Worm (Caenorhabditis elegans): ENCODE results near the gene fask-1.

Gene fask-1

ce11 chrIV:13110876-13111275, 10.4 kb downstream of the fask-1 start:
- TF ChIP-seq mdl-1 (tag; optimal IDR thresholded peaks at IDR 0.05) (peak in 1 of 2 experiments; percentile 30), lin-39 (tag; optimal IDR thresholded peaks at IDR 0.05) (no peak), hlh-30 (tag; optimal IDR thresholded peaks at IDR 0.05; ENCODE audit: insufficient read depth) (peak; percentile 9), nhr-28 (tag; optimal IDR thresholded peaks at IDR 0.05) (peak; percentile 56), zip-11 (GFP tag; IDR thresholded peaks at IDR 0.05) (no peak), rbr-2 (tag; optimal IDR thresholded peaks at IDR 0.05) (no peak), hlh-11 (tag; optimal IDR thresholded peaks at IDR 0.05) (peak; percentile 9), F26F4.8 (GFP tag; conservative IDR thresholded peaks at IDR 0.05) (no peak), pha-4 (GFP tag; IDR thresholded peaks at IDR 0.05) (no peak), pha-4 (tag; optimal IDR thresholded peaks at IDR 0.05) (no peak)

ce11 chrIV:13112982-13113381, 12.5 kb downstream of the fask-1 start, which contains the start of gene best-2:
TSS of gene best-2 (minus strand) at chrIV:13113082.
- TF ChIP-seq nhr-11 (tag; optimal IDR thresholded peaks at IDR 0.05) = no peak
- no peak for TF ChIP-seq vab-7 (GFP tag; IDR thresholded peaks at IDR 0.05)
- TF ChIP-seq unc-62 (GFP tag; optimal IDR thresholded peaks at IDR 0.05 in 1 of 2) = no peak
- TF ChIP-seq unc-62 (tag; optimal IDR thresholded peaks at IDR 0.05) = no peak
- no peak for TF ChIP-seq nhr-102 (tag; optimal IDR thresholded peaks at IDR 0.05)
- no peak for TF ChIP-seq D1046.2 (GFP tag; IDR thresholded peaks at IDR 0.05)
- TF ChIP-seq ceh-20 (GFP tag; IDR thresholded peaks at IDR 0.05) = no peak
- no peak for TF ChIP-seq zfp-3 (GFP tag; conservative IDR thresholded peaks at IDR 0.05)
- TF ChIP-seq ceh-44 (GFP tag; IDR thresholded peaks at IDR 0.05) = no peak
- TF ChIP-seq daf-12 (tag; optimal IDR thresholded peaks at IDR 0.05) = no peak
- no peak for TF ChIP-seq zag-1 (tag; optimal IDR thresholded peaks at IDR 0.05)
- no peak for TF ChIP-seq madf-5 (GFP tag; IDR thresholded peaks at IDR 0.05)
- no peak for TF ChIP-seq cey-2 (tag; optimal IDR thresholded peaks at IDR 0.05; ENCODE audit: borderline replicate concordance, insufficient read depth)
- TF ChIP-seq aha-1 (tag) = no peak

DNA sequence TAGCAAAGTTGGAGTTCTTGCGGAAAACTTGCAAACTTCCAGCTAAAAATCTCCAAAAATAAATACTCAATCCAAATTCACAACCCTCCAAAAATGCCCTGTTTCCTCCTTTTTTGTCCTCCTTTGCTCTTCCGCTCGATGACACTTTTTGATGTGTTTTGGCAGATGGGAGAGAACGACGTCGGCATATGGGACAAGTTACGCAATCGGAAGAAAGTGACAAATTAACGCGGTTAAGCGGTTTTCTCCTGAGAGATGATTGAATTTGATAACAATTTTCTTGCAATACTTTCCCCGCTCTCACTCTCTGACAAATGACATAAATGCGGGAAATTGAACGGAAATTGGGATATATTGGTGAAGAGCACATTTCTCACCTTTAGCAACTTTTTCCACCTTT, 16.2 kb downstream of the fask-1 start:
- TF ChIP-seq hlh-11 (tag; optimal IDR thresholded peaks at IDR 0.05) (no peak), nhr-41 (GFP tag; IDR thresholded peaks at IDR 0.05) (no peak), mes-2 (tag; optimal IDR thresholded peaks at IDR 0.05; ENCODE audit: poor library complexity, severe bottlenecking) (no peak), nhr-76 (tag; optimal IDR thresholded peaks at IDR 0.05) (no peak), dmd-6 (GFP tag; IDR thresholded peaks at IDR 0.05) (no peak), hlh-30 (tag; optimal IDR thresholded peaks at IDR 0.05; ENCODE audit: insufficient read depth) (no peak), lim-7 (GFP tag; IDR thresholded peaks at IDR 0.05) (no peak), vab-7 (GFP tag; IDR thresholded peaks at IDR 0.05) (no peak), aly-2 (tag; optimal IDR thresholded peaks at IDR 0.05) (no peak), ZK337.2 (GFP tag; IDR thresholded peaks at IDR 0.05) (no peak), unc-39 (tag; optimal IDR thresholded peaks at IDR 0.05) (no peak), F37D6.2 (tag; optimal IDR thresholded peaks at IDR 0.05) (no peak), nhr-77 (tag; optimal IDR thresholded peaks at IDR 0.05) (no peak), dve-1 (tag; optimal IDR thresholded peaks at IDR 0.05; ENCODE audit: insufficient read depth) (no peak), unc-130 (GFP tag; optimal IDR thresholded peaks at IDR 0.05) (no peak), pha-4 (GFP tag; IDR thresholded peaks at IDR 0.05) (no peak), pha-4 (tag; optimal IDR thresholded peaks at IDR 0.05) (no peak), mdt-29 (GFP tag; IDR thresholded peaks at IDR 0.05) (no peak), cey-2 (tag; optimal IDR thresholded peaks at IDR 0.05; ENCODE audit: borderline replicate concordance, insufficient read depth) (no peak)

DNA sequence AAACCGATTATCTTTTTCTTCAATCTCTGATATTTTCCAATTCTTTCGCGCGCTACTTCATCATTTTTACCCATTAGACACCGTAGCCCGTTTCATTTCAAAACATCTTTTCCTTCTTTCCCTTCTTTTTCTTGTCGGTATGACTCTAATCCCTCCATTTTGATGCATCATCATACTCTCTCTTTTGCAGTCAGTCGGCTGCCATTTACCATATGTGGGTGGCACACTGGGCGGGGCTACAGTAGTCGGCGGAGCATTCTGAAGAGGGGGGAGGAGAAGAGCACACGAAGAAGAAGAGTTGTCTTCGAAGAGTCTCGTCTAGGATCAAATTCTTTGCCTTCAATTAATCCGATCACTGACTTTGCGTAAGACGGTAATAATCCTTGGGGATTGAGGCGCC, 18.3 kb downstream of the fask-1 start, which contains the start of gene unc-30:
TSS of gene unc-30 (plus strand) at position 184 of the 400 bp plus-strand sequence.
- no peak for TF ChIP-seq pqm-1 (tag; optimal IDR thresholded peaks at IDR 0.05)
- peak in 1 of 2 experiments; percentile 6 for TF ChIP-seq lsy-2 (tag; optimal IDR thresholded peaks at IDR 0.05)
- TF ChIP-seq unc-62 (GFP tag; optimal IDR thresholded peaks at IDR 0.05 in 1 of 2) = peak in 1 of 2 experiments; percentile 49
- TF ChIP-seq unc-62 (tag; optimal IDR thresholded peaks at IDR 0.05) = no peak

Data from whole organism, L4 larva.